Fruit fly (Drosophila melanogaster) whole organism, adult: Measurements from ENCODE around the gene NitFhit.

ENCODE experiments used
- CG12768 ChIP-seq: fragments of 200-800 bp; sonication (Bioruptor generic); optimal IDR thresholded peaks from 2 replicates; lab custom pipeline; 2017; ENCODE audit warnings: missing biosample characterization, missing genetic modification characterization, mild to moderate bottlenecking, moderate library complexity, missing genetic modification reagents
- CG7101 ChIP-seq: fragments of 200-800 bp; sonication (Bioruptor generic); optimal IDR thresholded peaks from 2 replicates; lab custom pipeline; 2018; ENCODE audit warnings: missing biosample characterization, mild to moderate bottlenecking, missing genetic modification characterization, moderate library complexity
- Hr96 ChIP-seq: fragments of 200-800 bp; sonication (Bioruptor generic); optimal IDR thresholded peaks from 2 replicates; lab custom pipeline; 2016; ENCODE audit warnings: missing biosample characterization, missing genetic modification characterization
- Mnt ChIP-seq: fragments of 200-800 bp; sonication (Bioruptor generic); optimal IDR thresholded peaks from 2 replicates; lab custom pipeline; 2016; ENCODE audit warnings: missing biosample characterization, mild to moderate bottlenecking, missing genetic modification characterization
- bab1 ChIP-seq: fragments of 200-800 bp; sonication (Bioruptor generic); optimal IDR thresholded peaks from 3 replicates; lab custom pipeline; 2019; ENCODE audit warnings: missing biosample characterization, mild to moderate bottlenecking, missing genetic modification characterization, moderate library complexity
- cic ChIP-seq: fragments of 200-800 bp; sonication (Bioruptor generic); optimal IDR thresholded peaks from 2 replicates; lab custom pipeline; 2017; ENCODE audit warnings: missing biosample characterization, mild to moderate bottlenecking, missing genetic modification characterization, moderate library complexity
- ovo ChIP-seq: fragments of 200-800 bp; sonication (Bioruptor generic); optimal IDR thresholded peaks from 2 replicates; lab custom pipeline; 2016; ENCODE audit warnings: missing biosample characterization, missing genetic modification characterization
- pad ChIP-seq: fragments of 200-800 bp; sonication (Bioruptor generic); optimal IDR thresholded peaks from 3 replicates; lab custom pipeline; 2017; ENCODE audit warnings: missing biosample characterization, missing genetic modification characterization, mild to moderate bottlenecking, moderate library complexity, missing genetic modification reagents

DNA sequence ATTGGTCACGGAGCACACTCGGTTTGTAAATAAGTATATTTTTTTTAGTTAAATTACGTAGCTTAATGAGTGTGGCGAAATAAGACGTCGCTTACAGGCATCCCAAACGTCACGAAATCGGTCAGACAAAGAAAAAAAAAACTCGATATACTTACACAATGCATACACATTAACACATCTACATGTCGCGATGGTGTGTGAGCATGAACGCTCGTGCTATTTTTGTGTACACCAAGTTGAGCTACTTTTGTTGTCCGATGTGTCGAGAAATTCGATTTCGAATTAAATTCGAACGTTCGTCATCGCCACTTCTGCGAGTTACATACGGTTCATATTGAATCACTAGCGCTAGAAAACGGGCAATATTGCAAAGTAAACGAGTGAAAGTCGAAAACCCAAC is 21.6 kb downstream of the NitFhit start:
- no peak for TF ChIP-seq CG12768 (GFP tag; lab: Kevin White, UChicago)
- TF ChIP-seq CG7101 (tag; lab: Kevin White, UChicago): no peak
- TF ChIP-seq cic (GFP tag; lab: Kevin White, UChicago): peak; percentile 33
- TF ChIP-seq bab1 (GFP tag; lab: Kevin White, UChicago): no peak
- TF ChIP-seq Mnt (GFP tag; lab: Kevin White, UChicago): peak; percentile 33
- no peak for TF ChIP-seq pad
- TF ChIP-seq Hr96 (GFP tag; lab: Kevin White, UChicago): no peak
- TF ChIP-seq ovo (GFP tag; lab: Kevin White, UChicago): no peak
